Worm (Caenorhabditis elegans) whole organism, L3 larva: ENCODE measurements around the gene ccch-1.

Experiments used
- R02D3.7 ChIP-seq: fragments of 150-350 bp; optimal IDR thresholded peaks from 2 replicates; lab custom pipeline; 2014; ENCODE audit warnings: missing biosample characterization, missing genetic modification characterization
- ZK546.5 ChIP-seq: sonication (generic microtip); optimal IDR thresholded peaks from 2 replicates; lab custom pipeline; 2017; ENCODE audit warnings: missing biosample characterization, missing genetic modification characterization
- ama-1 ChIP-seq: fragments of 150-350 bp; optimal IDR thresholded peaks from 2 replicates; lab custom pipeline; 2018
- ceh-82 ChIP-seq: fragments of 150-350 bp; optimal IDR thresholded peaks from 2 replicates; lab custom pipeline; 2014; ENCODE audit warnings: missing biosample characterization, missing genetic modification characterization
- elt-1 ChIP-seq: fragments of 150-350 bp; optimal IDR thresholded peaks from 2 replicates; lab custom pipeline; 2014; ENCODE audit warnings: missing biosample characterization, missing genetic modification characterization
- elt-2 ChIP-seq: sonication (generic microtip); optimal IDR thresholded peaks from 2 replicates; lab custom pipeline; 2016; ENCODE audit warnings: missing genetic modification reagents, mild to moderate bottlenecking, missing genetic modification characterization, missing compliant biosample characterization
- elt-3 ChIP-seq, 3 experiments: fragments of 150-350 bp in 1 of 3; sonication (generic microtip) in 2 of 3; optimal IDR thresholded peaks; 2 replicates in 2 of 3; 4 replicates in 1 of 3; lab custom pipeline; 2014 to 2017; ENCODE audit warnings: missing biosample characterization in 3 of 3, missing genetic modification characterization in 3 of 3
- fkh-10 ChIP-seq: sonication (generic microtip); optimal IDR thresholded peaks from 2 replicates; lab custom pipeline; 2017; ENCODE audit warnings: missing biosample characterization, missing genetic modification reagents, missing genetic modification characterization
- lin-15B ChIP-seq: fragments of 150-350 bp; optimal IDR thresholded peaks from 2 replicates; lab custom pipeline; 2014; ENCODE audit warnings: missing biosample characterization, missing genetic modification characterization
- mml-1 ChIP-seq: fragments of 150-350 bp; sonication (generic microtip); optimal IDR thresholded peaks from 3 replicates; lab custom pipeline; 2014; ENCODE audit warnings: missing biosample characterization, missing genetic modification characterization
- nfya-1 ChIP-seq: sonication (generic microtip); optimal IDR thresholded peaks from 2 replicates; lab custom pipeline; 2017; ENCODE audit warnings: missing genetic modification characterization, mild to moderate bottlenecking, missing compliant biosample characterization, antibody characterized with exemption, moderate library complexity; ENCODE audit not compliant: insufficient read depth
- nhr-23 ChIP-seq: fragments of 150-350 bp; optimal IDR thresholded peaks from 2 replicates; lab custom pipeline; 2014; ENCODE audit warnings: missing biosample characterization, missing genetic modification reagents, missing genetic modification characterization
- nhr-237 ChIP-seq: fragments of 150-350 bp; optimal IDR thresholded peaks from 2 replicates; lab custom pipeline; 2014; ENCODE audit warnings: missing biosample characterization, missing genetic modification characterization
- nhr-25 ChIP-seq: sonication (generic microtip); optimal IDR thresholded peaks from 2 replicates; lab custom pipeline; 2017; ENCODE audit warnings: missing biosample characterization, missing genetic modification characterization
- nhr-43 ChIP-seq: sonication (generic microtip); optimal IDR thresholded peaks from 2 replicates; lab custom pipeline; 2016; ENCODE audit warnings: mild to moderate bottlenecking, missing genetic modification characterization, missing compliant biosample characterization; ENCODE audit not compliant: poor library complexity, severe bottlenecking
- nhr-67 ChIP-seq: fragments of 150-350 bp; optimal IDR thresholded peaks from 2 replicates; lab custom pipeline; 2014; ENCODE audit warnings: missing biosample characterization, missing genetic modification characterization
- nhr-76 ChIP-seq: fragments of 150-350 bp; sonication (generic microtip); optimal IDR thresholded peaks from 5 replicates; lab custom pipeline; 2014; ENCODE audit warnings: missing biosample characterization, missing genetic modification characterization
- nhr-77 ChIP-seq: fragments of 150-350 bp; optimal IDR thresholded peaks from 2 replicates; lab custom pipeline; 2014; ENCODE audit warnings: missing biosample characterization, missing genetic modification characterization
- pha-4 ChIP-seq: fragments of 150-350 bp; optimal IDR thresholded peaks from 2 replicates; lab custom pipeline; 2014; ENCODE audit warnings: missing biosample characterization, missing genetic modification reagents, missing genetic modification characterization
- pqm-1 ChIP-seq: fragments of 150-350 bp; optimal IDR thresholded peaks from 2 replicates; lab custom pipeline; 2017; ENCODE audit warnings: missing biosample characterization, missing genetic modification characterization, inconsistent platforms
- sea-2 ChIP-seq: fragments of 150-350 bp; sonication (generic microtip); optimal IDR thresholded peaks from 4 replicates; lab custom pipeline; 2014; ENCODE audit warnings: missing biosample characterization, missing genetic modification reagents, missing genetic modification characterization
- skn-1 ChIP-seq: fragments of 150-350 bp; optimal IDR thresholded peaks from 2 replicates; lab custom pipeline; 2014; ENCODE audit warnings: missing biosample characterization, missing genetic modification characterization
- snpc-4 ChIP-seq: fragments of 150-350 bp; optimal IDR thresholded peaks from 2 replicates; lab custom pipeline; 2014; ENCODE audit warnings: missing biosample characterization, missing genetic modification characterization
- tbx-2 ChIP-seq: sonication (generic microtip); optimal IDR thresholded peaks from 2 replicates; lab custom pipeline; 2016; ENCODE audit warnings: mild to moderate bottlenecking, missing genetic modification characterization, missing compliant biosample characterization
- ztf-11 ChIP-seq: fragments of 150-350 bp; optimal IDR thresholded peaks from 2 replicates; lab custom pipeline; 2014; ENCODE audit warnings: missing biosample characterization, missing genetic modification characterization

The ccch-1 gene

ce11 chrV:11585122-11585521, 57.5 kb downstream of the ccch-1 start:
- TF ChIP-seq elt-3 (tag; optimal IDR thresholded peaks at IDR 0.05; lab: Kevin White, UChicago) (peak in 1 of 3 experiments; percentile 57), ceh-82 (tag; lab: Kevin White, UChicago) (peak; percentile 40), nhr-23 (no peak), ama-1 (lab: Kevin White, UChicago) (peak; percentile 60), nhr-25 (tag; lab: Kevin White, UChicago) (peak; percentile 41), elt-2 (tag; lab: Kevin White, UChicago) (peak; percentile 16), pqm-1 (tag; lab: Kevin White, UChicago) (peak; percentile 34), nhr-77 (tag; lab: Kevin White, UChicago) (peak; percentile 18), nhr-43 (tag; lab: Kevin White, UChicago) (peak; percentile 74), snpc-4 (tag; lab: Kevin White, UChicago) (peak; percentile 95), nfya-1 (tag; lab: Kevin White, UChicago) (peak; percentile 5), pha-4 (tag; lab: Kevin White, UChicago) (no peak), nhr-76 (tag; lab: Kevin White, UChicago) (no peak)

- TF ChIP-seq nhr-67 (tag; lab: Kevin White, UChicago) (no peak), lin-15B (tag; lab: Kevin White, UChicago) (no peak), R02D3.7 (tag; lab: Kevin White, UChicago) (no peak), mml-1 (tag; lab: Kevin White, UChicago) (no peak), elt-3 (tag; optimal IDR thresholded peaks at IDR 0.05; lab: Kevin White, UChicago) (no peak), snpc-4 (tag; lab: Kevin White, UChicago) (no peak), nhr-237 (tag; lab: Kevin White, UChicago) (no peak), tbx-2 (no peak), sea-2 (GFP tag; lab: Kevin White, UChicago) (no peak), pha-4 (tag; lab: Kevin White, UChicago) (no peak), elt-1 (tag; lab: Kevin White, UChicago) (no peak), skn-1 (tag; lab: Kevin White, UChicago) (no peak), fkh-10 (GFP tag; lab: Kevin White, UChicago) (no peak), nhr-25 (tag; lab: Kevin White, UChicago) (no peak), ztf-11 (no peak), ama-1 (lab: Kevin White, UChicago) (no peak), ZK546.5 (tag; lab: Kevin White, UChicago) (no peak), nhr-43 (tag; lab: Kevin White, UChicago) (no peak)
These were observed 61.8 kb downstream of the ccch-1 start, which contains the start of gene srx-82 for ce11 chrV:11589433-11589832. Gene srx-82 (plus strand): TSS chrV:11589733.
